Fruit fly (Drosophila melanogaster) whole organism, adult: ENCODE data around the gene CG2961.

Experiments used
- CG11617 ChIP-seq: fragments of 200-800 bp; sonication (Bioruptor generic); optimal IDR thresholded peaks from 2 replicates; lab custom pipeline; 2017; ENCODE audit warnings: mild to moderate bottlenecking, missing biosample characterization, missing genetic modification reagents, missing genetic modification characterization
- CG12768 ChIP-seq: fragments of 200-800 bp; sonication (Bioruptor generic); optimal IDR thresholded peaks from 2 replicates; lab custom pipeline; 2017; ENCODE audit warnings: missing biosample characterization, missing genetic modification characterization, mild to moderate bottlenecking, moderate library complexity, missing genetic modification reagents
- CG14711 ChIP-seq: fragments of 200-800 bp; sonication (Bioruptor generic); optimal IDR thresholded peaks from 2 replicates; lab custom pipeline; 2018; ENCODE audit warnings: missing biosample characterization, mild to moderate bottlenecking, missing genetic modification characterization, moderate library complexity
- CG1620 ChIP-seq: fragments of 200-800 bp; sonication (Bioruptor generic); optimal IDR thresholded peaks from 2 replicates; lab custom pipeline; 2016; ENCODE audit warnings: missing biosample characterization, missing genetic modification characterization
- CG33017 ChIP-seq: fragments of 200-800 bp; sonication (Bioruptor generic); optimal IDR thresholded peaks from 2 replicates; lab custom pipeline; 2018; ENCODE audit warnings: missing biosample characterization, mild to moderate bottlenecking, missing genetic modification characterization, moderate library complexity
- CG5204 ChIP-seq: fragments of 200-800 bp; sonication (Bioruptor generic); optimal IDR thresholded peaks from 2 replicates; lab custom pipeline; 2016; ENCODE audit warnings: missing biosample characterization, missing genetic modification characterization
- CG7045 ChIP-seq: fragments of 200-800 bp; sonication (Bioruptor generic); optimal IDR thresholded peaks from 2 replicates; lab custom pipeline; 2017; ENCODE audit warnings: missing biosample characterization, mild to moderate bottlenecking, missing genetic modification characterization
- CG7101 ChIP-seq: fragments of 200-800 bp; sonication (Bioruptor generic); optimal IDR thresholded peaks from 2 replicates; lab custom pipeline; 2018; ENCODE audit warnings: missing biosample characterization, mild to moderate bottlenecking, missing genetic modification characterization, moderate library complexity
- Clk ChIP-seq: fragments of 200-800 bp; sonication (Bioruptor generic); optimal IDR thresholded peaks from 2 replicates; lab custom pipeline; 2017; ENCODE audit warnings: missing biosample characterization, missing genetic modification characterization
- Crg-1 ChIP-seq: fragments of 200-800 bp; sonication (Bioruptor generic); optimal IDR thresholded peaks from 2 replicates; lab custom pipeline; 2016; ENCODE audit warnings: missing biosample characterization, missing genetic modification characterization
- Hr96 ChIP-seq: fragments of 200-800 bp; sonication (Bioruptor generic); optimal IDR thresholded peaks from 2 replicates; lab custom pipeline; 2016; ENCODE audit warnings: missing biosample characterization, missing genetic modification characterization
- Mnt ChIP-seq: fragments of 200-800 bp; sonication (Bioruptor generic); optimal IDR thresholded peaks from 2 replicates; lab custom pipeline; 2016; ENCODE audit warnings: missing biosample characterization, mild to moderate bottlenecking, missing genetic modification characterization
- bab1 ChIP-seq: fragments of 200-800 bp; sonication (Bioruptor generic); optimal IDR thresholded peaks from 3 replicates; lab custom pipeline; 2019; ENCODE audit warnings: missing biosample characterization, mild to moderate bottlenecking, missing genetic modification characterization, moderate library complexity
- cic ChIP-seq: fragments of 200-800 bp; sonication (Bioruptor generic); optimal IDR thresholded peaks from 2 replicates; lab custom pipeline; 2017; ENCODE audit warnings: missing biosample characterization, mild to moderate bottlenecking, missing genetic modification characterization, moderate library complexity
- cnc ChIP-seq, 2 experiments: fragments of >200 bp; optimal IDR thresholded peaks; 2 replicates each; lab custom pipeline; 2017
- kay ChIP-seq: fragments of 200-800 bp; sonication (Bioruptor generic); peaks from one replicate; lab custom pipeline; 2016; ENCODE audit warnings: missing biosample characterization, missing genetic modification characterization, borderline replicate concordance
- ovo ChIP-seq: fragments of 200-800 bp; sonication (Bioruptor generic); optimal IDR thresholded peaks from 2 replicates; lab custom pipeline; 2016; ENCODE audit warnings: missing biosample characterization, missing genetic modification characterization
- pad ChIP-seq: fragments of 200-800 bp; sonication (Bioruptor generic); optimal IDR thresholded peaks from 3 replicates; lab custom pipeline; 2017; ENCODE audit warnings: missing biosample characterization, missing genetic modification characterization, mild to moderate bottlenecking, moderate library complexity, missing genetic modification reagents
- tj ChIP-seq: fragments of 200-800 bp; sonication (Bioruptor generic); optimal IDR thresholded peaks from 3 replicates; lab custom pipeline; 2017; ENCODE audit warnings: missing biosample characterization, mild to moderate bottlenecking, missing genetic modification characterization, moderate library complexity
- toe ChIP-seq: fragments of 200-800 bp; sonication (Bioruptor generic); optimal IDR thresholded peaks from 2 replicates; lab custom pipeline; 2016; ENCODE audit warnings: missing biosample characterization, missing genetic modification characterization

Gene CG2961

DNA sequence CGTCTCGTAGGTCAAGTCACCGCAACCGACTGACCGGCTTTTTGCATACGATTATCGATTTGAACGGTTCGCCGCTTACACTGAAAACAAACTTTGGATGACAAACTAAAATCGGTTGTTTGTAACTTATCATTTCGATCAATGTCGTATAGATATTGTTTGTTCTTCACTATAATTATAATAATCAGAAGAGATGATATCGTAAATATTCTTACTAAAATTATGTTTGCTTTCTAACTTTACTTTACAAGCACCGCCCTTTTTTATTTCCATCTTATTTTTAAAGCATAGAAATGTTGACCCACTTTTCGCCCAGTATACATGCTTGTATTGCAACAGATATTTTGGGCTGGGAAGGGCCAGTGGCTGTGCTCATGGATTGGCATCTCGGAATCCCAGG, at the start of gene CG2961:
Gene CG2961, minus strand, starts transcription at position 16 of the 400 bp plus-strand sequence.
- TF ChIP-seq Clk (GFP tag; lab: Kevin White, UChicago) (no peak), kay (GFP tag; lab: Kevin White, UChicago) (no peak), CG12768 (no peak), Mnt (GFP tag; lab: Kevin White, UChicago) (no peak), CG33017 (no peak), pad (GFP tag; lab: Kevin White, UChicago) (no peak), Hr96 (no peak), toe (GFP tag; lab: Kevin White, UChicago) (no peak), CG14711 (tag; lab: Kevin White, UChicago) (no peak), ovo (GFP tag; lab: Kevin White, UChicago) (no peak), CG5204 (GFP tag; lab: Kevin White, UChicago) (no peak), bab1 (no peak)

DNA sequence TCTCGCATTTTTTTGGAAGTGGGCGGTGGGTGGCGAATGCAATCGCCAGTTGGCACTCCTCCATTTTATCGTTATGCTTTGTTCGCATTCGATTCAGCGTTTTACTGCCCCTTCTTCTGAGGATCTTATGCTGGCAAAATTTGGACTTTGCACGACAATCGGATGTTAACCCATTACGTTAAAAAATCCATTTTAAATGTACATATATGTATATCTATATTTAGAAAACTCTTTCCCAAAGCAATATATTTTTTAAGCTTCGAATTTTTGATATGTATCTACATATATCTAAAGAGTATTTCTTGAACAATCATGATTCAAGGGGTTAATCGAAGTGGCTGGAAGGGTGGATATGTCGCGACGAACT, 33.1 kb upstream of the CG2961 start:
- TF ChIP-seq CG14711 (tag; lab: Kevin White, UChicago) (no peak), kay (GFP tag; lab: Kevin White, UChicago) (peak; percentile 28)

DNA sequence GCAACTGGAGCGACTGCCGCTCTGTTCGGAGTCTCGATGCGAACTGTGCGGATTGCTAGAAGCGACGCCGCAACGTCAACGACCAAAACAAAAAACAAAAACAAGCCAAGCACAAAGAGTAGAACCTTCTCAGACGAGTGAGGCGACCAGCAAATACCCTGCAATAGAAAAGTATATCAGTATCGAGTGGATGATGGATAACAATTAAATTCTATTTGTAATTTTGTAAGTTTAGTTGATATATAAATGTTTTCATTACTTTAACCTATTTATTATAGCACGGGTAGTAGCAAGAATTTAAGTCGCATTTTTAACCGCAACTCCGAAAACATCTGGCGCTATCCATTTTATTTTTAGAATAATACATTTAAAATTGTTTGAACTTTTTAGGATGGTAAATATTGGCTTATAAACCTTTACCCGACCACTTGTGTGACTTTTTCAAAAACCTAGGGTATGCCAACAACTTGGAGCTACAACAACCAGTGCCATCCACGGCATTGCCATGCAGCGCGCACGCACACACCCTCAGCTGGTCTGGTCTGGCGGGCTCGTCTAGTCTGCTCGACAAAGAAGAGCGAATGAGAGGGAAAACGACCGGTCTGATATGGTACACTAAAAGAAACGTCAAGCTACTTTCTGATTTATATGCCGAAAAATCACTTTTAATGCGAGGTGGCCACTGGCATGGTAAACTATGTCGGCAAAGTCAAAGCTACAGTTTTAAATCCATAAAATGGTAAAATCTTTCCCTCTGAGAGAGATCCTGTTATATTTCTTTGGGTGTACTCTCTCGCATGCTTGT, 32.5 kb upstream of the CG2961 start, which contains the start of gene CG12643:
Gene CG12643, minus strand, starts transcription at position 51 of the 805 bp plus-strand sequence.
- TF ChIP-seq bab1 (peak; percentile 64), kay (GFP tag; lab: Kevin White, UChicago) (peak; percentile 73), CG5204 (GFP tag; lab: Kevin White, UChicago) (peak; percentile 72), Crg-1 (peak; percentile 18), CG14711 (tag; lab: Kevin White, UChicago) (peak; percentile 59), CG11617 (GFP tag; lab: Kevin White, UChicago) (peak; percentile 92), CG12768 (peak; percentile 70), CG1620 (peak; percentile 47), cic (GFP tag; lab: Kevin White, UChicago) (peak; percentile 54), Mnt (GFP tag; lab: Kevin White, UChicago) (peak; percentile 61), toe (GFP tag; lab: Kevin White, UChicago) (peak; percentile 27), cnc (optimal IDR thresholded peaks at IDR 0.05; lab: Kevin White, UChicago) (no peak), tj (GFP tag; lab: Kevin White, UChicago) (peak; percentile 73), CG7101 (tag; lab: Kevin White, UChicago) (peak; percentile 77), CG7045 (peak; percentile 66), Clk (GFP tag; lab: Kevin White, UChicago) (peak; percentile 64), pad (GFP tag; lab: Kevin White, UChicago) (peak; percentile 75), Hr96 (peak; percentile 77), CG33017 (peak; percentile 42), ovo (GFP tag; lab: Kevin White, UChicago) (no peak)

DNA sequence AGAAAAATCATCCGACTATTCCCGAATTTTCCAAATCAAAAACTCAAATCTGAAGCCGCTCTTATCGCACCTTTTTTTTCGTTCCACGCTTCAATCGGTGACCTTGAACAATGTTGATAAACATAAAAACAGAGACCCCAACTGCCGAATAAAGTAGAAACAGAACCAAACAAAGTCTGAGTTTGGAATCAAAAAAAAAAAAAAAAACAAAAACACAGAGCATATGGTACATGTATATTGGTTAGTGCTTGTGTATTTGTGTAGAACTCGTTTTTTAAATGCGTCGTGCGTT, 31.0 kb upstream of the CG2961 start:
- no peak for TF ChIP-seq pad (GFP tag; lab: Kevin White, UChicago)
- TF ChIP-seq kay (GFP tag; lab: Kevin White, UChicago): no peak
- no peak for TF ChIP-seq Mnt (GFP tag; lab: Kevin White, UChicago)
- no peak for TF ChIP-seq cic (GFP tag; lab: Kevin White, UChicago)
- TF ChIP-seq ovo (GFP tag; lab: Kevin White, UChicago): no peak
- no peak for TF ChIP-seq Clk (GFP tag; lab: Kevin White, UChicago)
- TF ChIP-seq CG33017: no peak
- no peak for TF ChIP-seq CG7045
- TF ChIP-seq tj (GFP tag; lab: Kevin White, UChicago): no peak
- no peak for TF ChIP-seq cnc (optimal IDR thresholded peaks at IDR 0.05; lab: Kevin White, UChicago)
- no peak for TF ChIP-seq CG7101 (tag; lab: Kevin White, UChicago)
- no peak for TF ChIP-seq CG11617 (GFP tag; lab: Kevin White, UChicago)
- no peak for TF ChIP-seq toe (GFP tag; lab: Kevin White, UChicago)
- TF ChIP-seq Crg-1: no peak
- no peak for TF ChIP-seq CG12768

DNA sequence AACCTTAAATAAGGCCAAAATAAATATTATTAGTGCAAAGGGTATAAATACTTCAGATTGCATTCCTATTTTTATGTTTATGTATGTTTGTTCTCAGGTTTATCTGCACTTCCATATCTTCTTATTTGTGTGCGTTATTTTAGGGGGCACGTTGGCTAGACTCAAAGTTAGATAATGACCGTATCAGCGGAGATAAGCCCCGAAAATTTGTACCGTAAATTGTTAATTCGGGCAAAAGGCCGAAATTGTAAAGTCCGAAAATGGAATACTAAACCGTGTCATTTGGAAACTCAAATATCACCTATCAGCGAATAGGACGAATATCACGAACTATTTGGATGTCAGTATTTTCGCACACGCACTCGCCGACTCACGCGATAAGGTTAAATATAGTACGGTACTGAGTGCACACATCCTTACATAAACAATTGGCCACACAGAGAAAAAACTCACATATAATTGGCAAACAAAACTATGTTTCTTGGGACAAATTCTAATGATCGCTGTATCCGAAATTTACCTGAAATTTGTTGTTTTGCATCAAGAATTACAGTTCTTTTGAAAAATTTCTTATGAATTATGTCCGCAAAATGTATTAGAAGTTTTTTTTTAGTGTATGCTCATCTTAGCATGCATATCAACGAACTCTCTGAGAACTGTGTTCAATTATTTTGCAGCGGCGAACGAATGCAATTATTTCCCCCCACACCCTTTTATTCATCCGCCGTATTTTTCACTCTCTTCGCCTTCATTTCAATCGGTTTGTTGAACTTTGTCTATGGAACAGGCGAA, 30.5 kb upstream of the CG2961 start, which contains the start of gene Hk:
Gene Hk, minus strand, starts transcription at position 321 of the 792 bp plus-strand sequence.
- peak; percentile 78 for TF ChIP-seq CG14711 (tag; lab: Kevin White, UChicago)
- TF ChIP-seq CG7101 (tag; lab: Kevin White, UChicago): peak; percentile 75
- TF ChIP-seq Clk (GFP tag; lab: Kevin White, UChicago): peak; percentile 10
- peak; percentile 64 for TF ChIP-seq Mnt (GFP tag; lab: Kevin White, UChicago)
- peak; percentile 76 for TF ChIP-seq CG11617 (GFP tag; lab: Kevin White, UChicago)
- peak; percentile 44 for TF ChIP-seq CG12768
- peak; percentile 66 for TF ChIP-seq CG33017
- peak; percentile 30 for TF ChIP-seq CG1620
- no peak for TF ChIP-seq cic (GFP tag; lab: Kevin White, UChicago)
- no peak for TF ChIP-seq ovo (GFP tag; lab: Kevin White, UChicago)
- TF ChIP-seq CG7045: peak; percentile 78
- peak; percentile 60 for TF ChIP-seq pad (GFP tag; lab: Kevin White, UChicago)
- TF ChIP-seq Crg-1: peak; percentile 8
- TF ChIP-seq cnc (optimal IDR thresholded peaks at IDR 0.05; lab: Kevin White, UChicago): no peak
- TF ChIP-seq CG5204 (GFP tag; lab: Kevin White, UChicago): peak; percentile 80
- peak; percentile 40 for TF ChIP-seq toe (GFP tag; lab: Kevin White, UChicago)
- TF ChIP-seq Hr96: peak; percentile 84
- peak; percentile 22 for TF ChIP-seq bab1
- peak; percentile 71 for TF ChIP-seq kay (GFP tag; lab: Kevin White, UChicago)
- TF ChIP-seq tj (GFP tag; lab: Kevin White, UChicago): peak; percentile 68
